Worm (Caenorhabditis elegans) whole organism, L4 larva: ENCODE results near the gene nhr-282.

ENCODE experiments used
- T20F7.1 ChIP-seq: fragments of 200-800 bp; sonication (Bioruptor generic); optimal IDR thresholded peaks from 2 replicates; lab custom pipeline; 2018; ENCODE audit warnings: mild to moderate bottlenecking, missing genetic modification characterization, missing compliant biosample characterization
- ceh-44 ChIP-seq: fragments of 200-800 bp; sonication (Bioruptor generic); IDR thresholded peaks from 2 replicates; pipeline ENCODE4 v1.3.6; 2022; ENCODE audit warnings: missing genetic modification reagents, missing genetic modification characterization, missing compliant biosample characterization
- duxl-1 ChIP-seq: sonication (generic microtip); optimal IDR thresholded peaks from 2 replicates; lab custom pipeline; 2016; ENCODE audit warnings: mild to moderate bottlenecking, missing genetic modification characterization, moderate library complexity, missing compliant biosample characterization; ENCODE audit not compliant: poor library complexity
- lin-38 ChIP-seq: fragments of 200-800 bp; sonication (Bioruptor generic); IDR thresholded peaks from 2 replicates; pipeline ENCODE4 v1.3.6; 2022; ENCODE audit warnings: missing genetic modification reagents, missing genetic modification characterization, missing compliant biosample characterization
- nhr-6 ChIP-seq: fragments of 150-350 bp; optimal IDR thresholded peaks from 2 replicates; lab custom pipeline; 2014; ENCODE audit warnings: missing biosample characterization, missing genetic modification characterization
- snpc-4 ChIP-seq: fragments of 150-350 bp; optimal IDR thresholded peaks from 2 replicates; lab custom pipeline; 2014; ENCODE audit warnings: missing biosample characterization, missing genetic modification characterization

- TF ChIP-seq snpc-4 (tag; lab: Kevin White, UChicago) (no peak), lin-38 (no peak), T20F7.1 (GFP tag; lab: Kevin White, UChicago) (no peak), nhr-6 (tag; lab: Kevin White, UChicago) (no peak), ceh-44 (GFP tag; lab: Robert Waterston, UW) (no peak), duxl-1 (tag; lab: Kevin White, UChicago) (no peak)
Measured at ce11 chrV:15779128-15779729, 32.9 kb upstream of the nhr-282 start, which contains the start of the genes nhr-285 and irld-52.
